Fruit fly (Drosophila melanogaster) whole organism, adult: ENCODE results near the gene CG17681.

Experiments used
- CG12768 ChIP-seq: fragments of 200-800 bp; sonication (Bioruptor generic); optimal IDR thresholded peaks from 2 replicates; lab custom pipeline; 2017; ENCODE audit warnings: missing biosample characterization, missing genetic modification characterization, mild to moderate bottlenecking, moderate library complexity, missing genetic modification reagents
- CG14711 ChIP-seq: fragments of 200-800 bp; sonication (Bioruptor generic); optimal IDR thresholded peaks from 2 replicates; lab custom pipeline; 2018; ENCODE audit warnings: missing biosample characterization, mild to moderate bottlenecking, missing genetic modification characterization, moderate library complexity
- CG33017 ChIP-seq: fragments of 200-800 bp; sonication (Bioruptor generic); optimal IDR thresholded peaks from 2 replicates; lab custom pipeline; 2018; ENCODE audit warnings: missing biosample characterization, mild to moderate bottlenecking, missing genetic modification characterization, moderate library complexity
- CG5204 ChIP-seq: fragments of 200-800 bp; sonication (Bioruptor generic); optimal IDR thresholded peaks from 2 replicates; lab custom pipeline; 2016; ENCODE audit warnings: missing biosample characterization, missing genetic modification characterization
- CG7045 ChIP-seq: fragments of 200-800 bp; sonication (Bioruptor generic); optimal IDR thresholded peaks from 2 replicates; lab custom pipeline; 2017; ENCODE audit warnings: missing biosample characterization, mild to moderate bottlenecking, missing genetic modification characterization
- CG7101 ChIP-seq: fragments of 200-800 bp; sonication (Bioruptor generic); optimal IDR thresholded peaks from 2 replicates; lab custom pipeline; 2018; ENCODE audit warnings: missing biosample characterization, mild to moderate bottlenecking, missing genetic modification characterization, moderate library complexity
- Clk ChIP-seq: fragments of 200-800 bp; sonication (Bioruptor generic); optimal IDR thresholded peaks from 2 replicates; lab custom pipeline; 2017; ENCODE audit warnings: missing biosample characterization, missing genetic modification characterization
- Crg-1 ChIP-seq: fragments of 200-800 bp; sonication (Bioruptor generic); optimal IDR thresholded peaks from 2 replicates; lab custom pipeline; 2016; ENCODE audit warnings: missing biosample characterization, missing genetic modification characterization
- bab1 ChIP-seq: fragments of 200-800 bp; sonication (Bioruptor generic); optimal IDR thresholded peaks from 3 replicates; lab custom pipeline; 2019; ENCODE audit warnings: missing biosample characterization, mild to moderate bottlenecking, missing genetic modification characterization, moderate library complexity
- cnc ChIP-seq, 2 experiments: fragments of >200 bp; optimal IDR thresholded peaks; 2 replicates each; lab custom pipeline; 2017
- kay ChIP-seq: fragments of 200-800 bp; sonication (Bioruptor generic); peaks from one replicate; lab custom pipeline; 2016; ENCODE audit warnings: missing biosample characterization, missing genetic modification characterization, borderline replicate concordance
- ovo ChIP-seq: fragments of 200-800 bp; sonication (Bioruptor generic); optimal IDR thresholded peaks from 2 replicates; lab custom pipeline; 2016; ENCODE audit warnings: missing biosample characterization, missing genetic modification characterization
- pad ChIP-seq: fragments of 200-800 bp; sonication (Bioruptor generic); optimal IDR thresholded peaks from 3 replicates; lab custom pipeline; 2017; ENCODE audit warnings: missing biosample characterization, missing genetic modification characterization, mild to moderate bottlenecking, moderate library complexity, missing genetic modification reagents
- toe ChIP-seq: fragments of 200-800 bp; sonication (Bioruptor generic); optimal IDR thresholded peaks from 2 replicates; lab custom pipeline; 2016; ENCODE audit warnings: missing biosample characterization, missing genetic modification characterization

DNA sequence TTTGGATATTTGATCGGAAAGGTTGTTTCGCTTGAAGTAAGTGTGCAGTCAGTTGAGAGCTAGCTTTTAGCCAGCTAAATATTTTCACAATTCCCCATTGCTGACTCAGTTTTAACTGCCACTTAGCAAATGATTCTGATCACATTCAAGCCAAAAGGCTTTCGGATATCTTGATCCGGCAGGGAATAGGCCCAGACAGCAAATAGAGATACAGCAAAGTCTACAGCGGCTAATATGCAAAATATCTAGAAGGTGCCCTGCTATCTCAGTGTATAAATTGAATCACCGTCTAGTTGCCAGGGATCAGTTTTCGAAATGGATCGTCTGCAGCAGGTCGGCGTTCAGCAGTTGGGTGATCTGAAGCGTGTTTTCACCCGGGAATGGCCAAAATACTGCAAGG lies 1.6 kb downstream of the CG17681 start, which contains the start of gene CG15155:
- TF ChIP-seq pad (GFP tag; lab: Kevin White, UChicago) (no peak), CG5204 (no peak), kay (no peak), CG7101 (tag; lab: Kevin White, UChicago) (no peak), toe (GFP tag; lab: Kevin White, UChicago) (no peak), Clk (GFP tag; lab: Kevin White, UChicago) (no peak), ovo (GFP tag; lab: Kevin White, UChicago) (no peak), CG33017 (tag; lab: Kevin White, UChicago) (no peak), cnc (optimal IDR thresholded peaks at IDR 0.05; lab: Kevin White, UChicago) (no peak), bab1 (no peak), Crg-1 (GFP tag; lab: Kevin White, UChicago) (no peak), CG12768 (GFP tag; lab: Kevin White, UChicago) (no peak), CG14711 (no peak), CG7045 (GFP tag; lab: Kevin White, UChicago) (no peak)
